Worm (Caenorhabditis elegans) whole organism, late embryonic: Measurements from ENCODE around the gene fbxo-11.2.

Experiments used
- C08G9.2 ChIP-seq: sonication (generic microtip); optimal IDR thresholded peaks from 2 replicates; lab custom pipeline; 2016; ENCODE audit warnings: mild to moderate bottlenecking, missing genetic modification characterization, moderate library complexity, missing compliant biosample characterization
- F13H6.1 ChIP-seq: sonication (generic microtip); optimal IDR thresholded peaks from 2 replicates; lab custom pipeline; 2016; ENCODE audit warnings: missing genetic modification characterization, missing compliant biosample characterization
- K02D7.2 ChIP-seq: sonication (generic microtip); optimal IDR thresholded peaks from 2 replicates; lab custom pipeline; 2017; ENCODE audit warnings: mild to moderate bottlenecking, missing genetic modification characterization, missing compliant biosample characterization
- T23F11.4 ChIP-seq: fragments of 200-800 bp; sonication (Bioruptor generic); optimal IDR thresholded peaks from 2 replicates; lab custom pipeline; 2018; ENCODE audit warnings: mild to moderate bottlenecking, missing genetic modification characterization, missing compliant biosample characterization
- Y22D7AL.16 ChIP-seq: sonication (generic microtip); optimal IDR thresholded peaks from 2 replicates; lab custom pipeline; 2016; ENCODE audit warnings: missing genetic modification characterization, missing compliant biosample characterization
- ahr-1 ChIP-seq: sonication (generic microtip); optimal IDR thresholded peaks from 2 replicates; lab custom pipeline; 2016; ENCODE audit warnings: missing genetic modification characterization, missing compliant biosample characterization
- ama-1 ChIP-seq: fragments of 150-350 bp; optimal IDR thresholded peaks from 2 replicates; lab custom pipeline; 2014
- ceh-14 ChIP-seq: sonication (generic microtip); optimal IDR thresholded peaks from 2 replicates; lab custom pipeline; 2016; ENCODE audit warnings: missing genotype, missing genetic modification characterization, missing compliant biosample characterization
- ceh-18 ChIP-seq: sonication (generic microtip); optimal IDR thresholded peaks from 2 replicates; lab custom pipeline; 2016; ENCODE audit warnings: missing genetic modification characterization, missing compliant biosample characterization
- ceh-19 ChIP-seq: fragments of 200-800 bp; sonication (Bioruptor generic); optimal IDR thresholded peaks from 2 replicates; lab custom pipeline; 2018; ENCODE audit warnings: mild to moderate bottlenecking, missing genetic modification characterization, missing compliant biosample characterization
- ceh-24 ChIP-seq: sonication (generic microtip); optimal IDR thresholded peaks from 2 replicates; lab custom pipeline; 2016; ENCODE audit warnings: mild to moderate bottlenecking, missing genetic modification characterization, missing compliant biosample characterization
- ceh-30 ChIP-seq: fragments of 150-350 bp; optimal IDR thresholded peaks from 2 replicates; lab custom pipeline; 2014; ENCODE audit warnings: missing biosample characterization, missing genetic modification characterization
- ceh-31 ChIP-seq: sonication (generic microtip); optimal IDR thresholded peaks from 2 replicates; lab custom pipeline; 2016; ENCODE audit warnings: missing genetic modification characterization, missing compliant biosample characterization
- ceh-34 ChIP-seq: sonication (generic microtip); optimal IDR thresholded peaks from 2 replicates; lab custom pipeline; 2016; ENCODE audit warnings: mild to moderate bottlenecking, missing genetic modification characterization, missing compliant biosample characterization
- ceh-45 ChIP-seq: fragments of 200-800 bp; sonication (Bioruptor generic); IDR thresholded peaks from 2 replicates; pipeline ENCODE4 v1.3.6; 2022; ENCODE audit warnings: missing genetic modification reagents, missing genetic modification characterization, missing compliant biosample characterization
- ceh-48 ChIP-seq: sonication (generic microtip); optimal IDR thresholded peaks from 2 replicates; lab custom pipeline; 2016; ENCODE audit warnings: missing genetic modification characterization, inconsistent platforms, missing compliant biosample characterization
- ceh-6 ChIP-seq: fragments of 200-800 bp; sonication (Bioruptor generic); optimal IDR thresholded peaks from 2 replicates; lab custom pipeline; 2018; ENCODE audit warnings: mild to moderate bottlenecking, missing genetic modification characterization, missing compliant biosample characterization
- che-1 ChIP-seq: sonication (generic microtip); optimal IDR thresholded peaks from 2 replicates; lab custom pipeline; 2016; ENCODE audit warnings: mild to moderate bottlenecking, missing genetic modification characterization, missing compliant biosample characterization
- dve-1 ChIP-seq: sonication (generic microtip); optimal IDR thresholded peaks from 2 replicates; lab custom pipeline; 2017; ENCODE audit warnings: antibody characterized with exemption, mild to moderate bottlenecking, missing genetic modification characterization, missing compliant biosample characterization
- elt-2 ChIP-seq: sonication (generic microtip); optimal IDR thresholded peaks from 2 replicates; lab custom pipeline; 2016; ENCODE audit warnings: missing genetic modification reagents, missing genetic modification characterization, missing compliant biosample characterization
- ets-4 ChIP-seq: sonication (generic microtip); optimal IDR thresholded peaks from 2 replicates; lab custom pipeline; 2016; ENCODE audit warnings: missing genetic modification characterization, missing compliant biosample characterization
- fax-1 ChIP-seq: sonication (generic microtip); optimal IDR thresholded peaks from 2 replicates; lab custom pipeline; 2016; ENCODE audit warnings: missing genotype, missing genetic modification characterization, missing compliant biosample characterization
- fkh-10 ChIP-seq: fragments of 150-350 bp; optimal IDR thresholded peaks from 2 replicates; lab custom pipeline; 2014; ENCODE audit warnings: missing biosample characterization, missing genetic modification reagents, missing genetic modification characterization
- fkh-6 ChIP-seq: sonication (generic microtip); optimal IDR thresholded peaks from 2 replicates; lab custom pipeline; 2016; ENCODE audit warnings: missing genetic modification characterization, missing compliant biosample characterization
- hlh-15 ChIP-seq: sonication (generic microtip); optimal IDR thresholded peaks from 2 replicates; lab custom pipeline; 2016; ENCODE audit warnings: missing genetic modification characterization, missing compliant biosample characterization
- hlh-6 ChIP-seq: sonication (generic microtip); optimal IDR thresholded peaks from 2 replicates; lab custom pipeline; 2016; ENCODE audit warnings: missing genotype, missing genetic modification characterization, missing compliant biosample characterization
- lim-6 ChIP-seq: sonication (generic microtip); optimal IDR thresholded peaks from 2 replicates; lab custom pipeline; 2016; ENCODE audit warnings: missing genetic modification characterization, missing compliant biosample characterization
- madf-2 ChIP-seq: sonication (generic microtip); optimal IDR thresholded peaks from 2 replicates; lab custom pipeline; 2017; ENCODE audit warnings: missing genetic modification characterization, missing compliant biosample characterization
- mec-3 ChIP-seq: sonication (generic microtip); optimal IDR thresholded peaks from 2 replicates; lab custom pipeline; 2016; ENCODE audit warnings: borderline replicate concordance, missing genetic modification characterization, missing compliant biosample characterization
- nfya-1 ChIP-seq: sonication (generic microtip); optimal IDR thresholded peaks from 2 replicates; lab custom pipeline; 2017; ENCODE audit warnings: missing genetic modification characterization, mild to moderate bottlenecking, missing compliant biosample characterization, antibody characterized with exemption, moderate library complexity
- nhr-11 ChIP-seq: fragments of 150-350 bp; optimal IDR thresholded peaks from 2 replicates; lab custom pipeline; 2014; ENCODE audit warnings: missing biosample characterization, missing genetic modification characterization
- pag-3 ChIP-seq: sonication (generic microtip); optimal IDR thresholded peaks from 2 replicates; lab custom pipeline; 2016; ENCODE audit warnings: missing compliant biosample characterization, missing genetic modification characterization, borderline replicate concordance
- pat-9 ChIP-seq: fragments of 200-800 bp; sonication (Bioruptor generic); optimal IDR thresholded peaks from 2 replicates; lab custom pipeline; 2018; ENCODE audit warnings: mild to moderate bottlenecking, missing genetic modification characterization, moderate library complexity, missing compliant biosample characterization
- pha-2 ChIP-seq: sonication (generic microtip); optimal IDR thresholded peaks from 2 replicates; lab custom pipeline; 2017; ENCODE audit warnings: mild to moderate bottlenecking, missing genetic modification characterization, missing compliant biosample characterization
- pha-4 ChIP-seq: fragments of 150-350 bp; optimal IDR thresholded peaks from 2 replicates; lab custom pipeline; 2018; ENCODE audit warnings: missing biosample characterization, missing genetic modification reagents, missing genetic modification characterization
- pros-1 ChIP-seq: fragments of 150-350 bp; optimal IDR thresholded peaks from 2 replicates; lab custom pipeline; 2014; ENCODE audit warnings: missing biosample characterization, missing genetic modification reagents, missing genetic modification characterization
- ref-2 ChIP-seq: sonication (generic microtip); optimal IDR thresholded peaks from 2 replicates; lab custom pipeline; 2016; ENCODE audit warnings: missing genetic modification characterization, missing compliant biosample characterization
- sdc-2 ChIP-seq: sonication (generic microtip); optimal IDR thresholded peaks from 2 replicates; lab custom pipeline; 2016; ENCODE audit warnings: missing genotype, missing genetic modification characterization, missing compliant biosample characterization
- sox-4 ChIP-seq: sonication (generic microtip); optimal IDR thresholded peaks from 2 replicates; lab custom pipeline; 2017; ENCODE audit warnings: mild to moderate bottlenecking, missing genetic modification characterization, inconsistent platforms, missing compliant biosample characterization
- syd-9 ChIP-seq: sonication (generic microtip); optimal IDR thresholded peaks from 2 replicates; lab custom pipeline; 2016; ENCODE audit warnings: mild to moderate bottlenecking, missing genetic modification characterization, moderate library complexity, missing compliant biosample characterization
- tbx-2 ChIP-seq: sonication (generic microtip); optimal IDR thresholded peaks from 2 replicates; lab custom pipeline; 2016; ENCODE audit warnings: missing genetic modification characterization, missing compliant biosample characterization
- unc-42 ChIP-seq: sonication (generic microtip); optimal IDR thresholded peaks from 2 replicates; lab custom pipeline; 2016; ENCODE audit warnings: missing genotype, missing genetic modification characterization, missing compliant biosample characterization

Gene fbxo-11.2

DNA sequence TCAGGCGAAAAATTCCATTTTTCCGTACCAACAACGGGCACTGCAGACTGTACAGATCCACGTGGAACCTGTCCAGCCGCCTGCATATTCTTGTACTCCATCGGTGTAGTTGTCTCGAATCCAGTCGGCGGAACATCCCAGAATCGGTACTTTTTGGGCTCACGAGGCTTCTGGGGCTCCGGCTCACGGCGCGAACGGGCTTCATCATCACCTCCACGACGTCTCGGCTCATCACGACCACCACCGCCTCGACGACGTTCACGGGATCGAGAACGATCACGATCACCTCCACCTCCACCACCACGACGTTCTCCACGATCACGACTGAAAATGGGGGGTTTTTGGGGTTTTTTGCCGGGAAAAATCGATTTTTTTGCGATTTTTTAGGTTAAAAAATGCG is 21.1 kb upstream of the fbxo-11.2 start:
- no peak for TF ChIP-seq T23F11.4 (GFP tag; lab: Kevin White, UChicago)
- no peak for TF ChIP-seq fkh-6 (tag; lab: Kevin White, UChicago)
- no peak for TF ChIP-seq fkh-10
- no peak for TF ChIP-seq hlh-6 (tag; lab: Kevin White, UChicago)
- TF ChIP-seq ceh-34 (tag; lab: Kevin White, UChicago): no peak
- no peak for TF ChIP-seq hlh-15 (tag; lab: Kevin White, UChicago)
- TF ChIP-seq ceh-19 (GFP tag; lab: Kevin White, UChicago): no peak
- no peak for TF ChIP-seq dve-1 (tag; lab: Kevin White, UChicago)
- TF ChIP-seq sox-4 (tag; lab: Kevin White, UChicago): no peak
- TF ChIP-seq F13H6.1 (tag; lab: Kevin White, UChicago): no peak
- no peak for TF ChIP-seq ceh-48 (tag; lab: Kevin White, UChicago)
- TF ChIP-seq pha-2 (tag; lab: Kevin White, UChicago): no peak
- TF ChIP-seq pag-3 (tag; lab: Kevin White, UChicago): no peak
- no peak for TF ChIP-seq ceh-18 (tag; lab: Kevin White, UChicago)
- TF ChIP-seq nfya-1 (tag; lab: Kevin White, UChicago): no peak
- TF ChIP-seq elt-2 (tag; lab: Kevin White, UChicago): no peak
- no peak for TF ChIP-seq K02D7.2
- no peak for TF ChIP-seq fax-1 (tag; lab: Kevin White, UChicago)
- no peak for TF ChIP-seq ceh-31
- TF ChIP-seq pros-1 (tag; lab: Kevin White, UChicago): no peak
- TF ChIP-seq, all 69 proteins: peak for 0

ce11 chrIII:1059961-1060360 is 6.9 kb upstream of the fbxo-11.2 start, which contains the start of gene BE0003N10.6:
TSS of gene BE0003N10.6 (minus strand) at chrIII:1060061.
- no peak for TF ChIP-seq ahr-1 (tag; lab: Kevin White, UChicago)
- TF ChIP-seq elt-2 (tag; lab: Kevin White, UChicago): no peak
- TF ChIP-seq ceh-18 (tag; lab: Kevin White, UChicago): no peak
- TF ChIP-seq madf-2 (tag; lab: Kevin White, UChicago): no peak
- no peak for TF ChIP-seq ets-4
- no peak for TF ChIP-seq lim-6 (tag; lab: Kevin White, UChicago)
- TF ChIP-seq fkh-10: no peak
- no peak for TF ChIP-seq nhr-11 (tag; lab: Kevin White, UChicago)
- TF ChIP-seq C08G9.2 (tag; lab: Kevin White, UChicago): no peak

DNA sequence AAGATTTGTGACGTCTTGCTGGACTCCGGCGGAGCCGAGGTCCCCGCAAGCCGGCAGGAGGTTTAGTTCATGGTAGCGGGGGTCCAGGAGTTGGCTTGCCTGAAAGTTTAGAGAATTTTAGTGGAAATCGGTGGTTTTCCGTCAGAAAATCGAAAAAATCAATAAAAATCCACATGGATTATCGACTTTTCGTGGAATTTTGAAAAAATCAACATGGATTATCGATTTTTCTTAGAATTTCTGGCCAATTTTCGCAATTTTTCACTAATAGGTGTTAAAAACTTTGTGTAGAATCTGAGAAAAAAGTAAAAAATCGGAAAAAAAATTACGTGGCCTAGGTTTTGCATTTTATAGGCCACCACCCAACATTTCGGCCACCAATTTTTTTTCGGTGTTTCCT is 5.8 kb upstream of the fbxo-11.2 start:
- TF ChIP-seq sdc-2 (tag; lab: Kevin White, UChicago) (no peak), ceh-30 (tag; lab: Kevin White, UChicago) (no peak), fkh-10 (no peak), ceh-19 (GFP tag; lab: Kevin White, UChicago) (no peak), ceh-24 (tag; lab: Kevin White, UChicago) (no peak), che-1 (no peak), ceh-48 (tag; lab: Kevin White, UChicago) (peak; percentile 8)
- TF ChIP-seq, all 69 proteins: peak for 1

DNA sequence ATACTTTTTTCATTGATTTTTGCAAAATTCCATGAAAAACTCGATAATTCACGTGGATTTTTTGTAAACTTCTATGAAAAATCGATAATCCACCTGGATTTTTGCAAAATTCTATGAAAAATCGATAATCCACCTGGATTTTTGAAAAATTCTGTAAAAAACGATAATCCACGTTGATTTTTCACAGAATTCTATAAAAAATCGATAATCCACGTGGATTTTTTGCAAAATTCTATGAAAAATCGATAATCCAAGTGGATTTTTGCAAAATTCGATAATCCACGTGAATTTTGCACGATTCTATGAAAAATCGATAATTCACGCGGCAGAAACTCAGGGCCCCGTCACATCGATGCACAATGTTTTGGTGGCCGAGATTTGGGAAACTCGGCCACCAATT is 5.0 kb upstream of the fbxo-11.2 start:
- TF ChIP-seq mec-3 (tag; lab: Kevin White, UChicago) (no peak), ceh-48 (tag; lab: Kevin White, UChicago) (peak; percentile 66)

ce11 chrIII:1056989-1057687 is 4.1 kb upstream of the fbxo-11.2 start:
- TF ChIP-seq ceh-48 (tag; lab: Kevin White, UChicago): peak; percentile 18

DNA sequence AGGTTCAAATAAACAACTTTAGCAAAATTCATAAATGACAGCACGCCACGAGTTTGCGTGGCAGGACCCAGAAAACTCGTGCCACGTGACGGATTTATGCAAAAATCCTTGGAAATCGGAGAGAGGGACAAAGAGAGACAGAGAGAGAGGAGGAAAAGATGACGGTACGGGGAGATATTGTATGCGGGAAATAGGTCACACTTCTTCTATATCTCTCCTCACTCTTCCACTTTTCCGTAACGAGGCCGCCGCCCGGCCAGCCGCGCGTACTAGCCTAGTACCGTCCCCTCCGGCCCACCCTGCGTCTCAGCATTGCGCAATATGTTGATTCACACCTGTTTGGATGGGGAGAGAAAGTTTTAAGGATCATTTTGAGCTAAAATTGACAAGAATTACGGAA is 1.1 kb upstream of the fbxo-11.2 start:
- TF ChIP-seq ref-2 (tag; lab: Kevin White, UChicago): peak; percentile 47
- no peak for TF ChIP-seq pha-4
- no peak for TF ChIP-seq Y22D7AL.16 (tag; lab: Kevin White, UChicago)
- TF ChIP-seq ceh-14 (tag; lab: Kevin White, UChicago): no peak
- TF ChIP-seq ceh-45 (GFP tag; lab: Robert Waterston, UW): no peak
- no peak for TF ChIP-seq pros-1 (tag; lab: Kevin White, UChicago)
- TF ChIP-seq unc-42 (tag; lab: Kevin White, UChicago): no peak
- TF ChIP-seq elt-2 (tag; lab: Kevin White, UChicago): no peak
- no peak for TF ChIP-seq pat-9 (tag; lab: Kevin White, UChicago)
- no peak for TF ChIP-seq pha-2 (tag; lab: Kevin White, UChicago)
- TF ChIP-seq syd-9 (tag; lab: Kevin White, UChicago): no peak
- no peak for TF ChIP-seq ceh-6 (GFP tag; lab: Kevin White, UChicago)
- peak; percentile 45 for TF ChIP-seq tbx-2 (tag; lab: Kevin White, UChicago)
- TF ChIP-seq ama-1 (lab: Kevin White, UChicago): no peak
- TF ChIP-seq C08G9.2 (tag; lab: Kevin White, UChicago): no peak
- no peak for TF ChIP-seq ceh-30 (tag; lab: Kevin White, UChicago)
- peak; percentile 39 for TF ChIP-seq nfya-1 (tag; lab: Kevin White, UChicago)
